Fruit fly (Drosophila melanogaster) whole organism, wandering third instar larva: ENCODE results near the gene CG11504.
A peak's percentile ranks its signal among the peaks of the same experiment; 100 is the strongest.

Source experiments
- Abd-B ChIP-seq: fragments of >200 bp; optimal IDR thresholded peaks from 2 replicates; lab custom pipeline; 2017; ENCODE audit warnings: missing biosample characterization, missing genetic modification characterization
- CG32264 ChIP-seq: fragments of 200-800 bp; sonication (Bioruptor generic); optimal IDR thresholded peaks from 2 replicates; lab custom pipeline; 2016; ENCODE audit warnings: missing biosample characterization, missing genetic modification characterization
- CG9705 ChIP-seq: fragments of 200-800 bp; sonication (Bioruptor generic); optimal IDR thresholded peaks from 2 replicates; lab custom pipeline; 2018; ENCODE audit warnings: missing biosample characterization, mild to moderate bottlenecking, missing genetic modification characterization
- CrebA ChIP-seq: fragments of 200-800 bp; sonication (Bioruptor generic); optimal IDR thresholded peaks from 2 replicates; lab custom pipeline; 2016; ENCODE audit warnings: missing biosample characterization, mild to moderate bottlenecking, missing genetic modification characterization, borderline replicate concordance
- Dfd ChIP-seq: fragments of >200 bp; optimal IDR thresholded peaks from 2 replicates; lab custom pipeline; 2017; ENCODE audit warnings: missing biosample characterization, missing genetic modification characterization
- Dif ChIP-seq: fragments of 200-275, 200-300 bp; sonication (Bioruptor generic); optimal IDR thresholded peaks from 2 replicates; lab custom pipeline; 2018; ENCODE audit warnings: missing biosample characterization, missing genetic modification characterization; ENCODE audit not compliant: partially characterized antibody
- GATAd ChIP-seq: sonication (Bioruptor generic); optimal IDR thresholded peaks from 2 replicates; lab custom pipeline; 2016; ENCODE audit warnings: missing biosample characterization, missing genetic modification characterization
- HLH106 ChIP-seq: fragments of 200-800 bp; optimal IDR thresholded peaks from 3 replicates; lab custom pipeline; 2019; ENCODE audit warnings: missing biosample characterization, mild to moderate bottlenecking, missing genetic modification characterization, moderate library complexity
- Hnf4 ChIP-seq: fragments of 200-800 bp; sonication (Bioruptor generic); optimal IDR thresholded peaks from 2 replicates; lab custom pipeline; 2016; ENCODE audit warnings: missing biosample characterization, mild to moderate bottlenecking, missing genetic modification characterization
- Hr78 ChIP-seq: fragments of >200 bp; optimal IDR thresholded peaks from 2 replicates; lab custom pipeline; 2017; ENCODE audit warnings: missing biosample characterization, missing genetic modification characterization
- Hr83 ChIP-seq: fragments of 200-300 bp; sonication (Bioruptor generic); optimal IDR thresholded peaks from 2 replicates; lab custom pipeline; 2016; ENCODE audit warnings: missing biosample characterization, mild to moderate bottlenecking, missing genetic modification characterization, moderate library complexity; ENCODE audit not compliant: poor library complexity, severe bottlenecking
- Jra ChIP-seq: sonication (Bioruptor generic); optimal IDR thresholded peaks from 2 replicates; lab custom pipeline; 2016; ENCODE audit warnings: missing biosample characterization, missing genetic modification characterization
- Mio ChIP-seq: sonication (Bioruptor generic); optimal IDR thresholded peaks from 2 replicates; lab custom pipeline; 2016; ENCODE audit warnings: missing biosample characterization, missing genetic modification characterization
- Myc ChIP-seq: fragments of >200 bp; optimal IDR thresholded peaks from 2 replicates; lab custom pipeline; 2017
- N ChIP-seq: fragments of >200 bp; optimal IDR thresholded peaks from 2 replicates; lab custom pipeline; 2018; ENCODE audit warnings: missing biosample characterization, missing external identifiers, missing genetic modification characterization
- OdsH ChIP-seq: fragments of 200-800 bp; sonication (Bioruptor generic); optimal IDR thresholded peaks from 2 replicates; lab custom pipeline; 2016; ENCODE audit warnings: missing biosample characterization, mild to moderate bottlenecking, missing genetic modification characterization
- Rel ChIP-seq, 2 experiments: fragments of 200-800 bp; sonication (Bioruptor generic) in 1 of 2; optimal IDR thresholded peaks; 2 replicates in 1 of 2; 3 replicates in 1 of 2; lab custom pipeline; 2016 to 2019; ENCODE audit warnings: mild to moderate bottlenecking in 2 of 2, missing biosample characterization in 2 of 2, missing genetic modification characterization in 2 of 2, moderate library complexity in 1 of 2
- Sp1 ChIP-seq: fragments of 200-800 bp; sonication (Bioruptor generic); optimal IDR thresholded peaks from 3 replicates; lab custom pipeline; 2019; ENCODE audit warnings: missing biosample characterization, mild to moderate bottlenecking, missing genetic modification characterization, moderate library complexity
- Vsx2 ChIP-seq: fragments of 200-300, 225-300 bp; sonication (Bioruptor generic); optimal IDR thresholded peaks from 2 replicates; lab custom pipeline; 2018; ENCODE audit warnings: missing biosample characterization, missing genetic modification characterization; ENCODE audit not compliant: partially characterized antibody
- br ChIP-seq: fragments of 200-800 bp; sonication (Bioruptor generic); optimal IDR thresholded peaks from 2 replicates; lab custom pipeline; 2016; ENCODE audit warnings: missing biosample characterization, missing genetic modification characterization
- brk ChIP-seq: fragments of 200-800 bp; sonication (Bioruptor generic); optimal IDR thresholded peaks from 2 replicates; lab custom pipeline; 2016; ENCODE audit warnings: missing biosample characterization, mild to moderate bottlenecking, missing genetic modification characterization
- dl ChIP-seq, 2 experiments: fragments of 175-275, 200-275 bp in 1 of 2; fragments of 200-275 bp in 1 of 2; sonication (Bioruptor generic); optimal IDR thresholded peaks; lab custom pipeline; 2018; ENCODE audit warnings: mild to moderate bottlenecking in 2 of 2, missing biosample characterization in 2 of 2, missing genetic modification characterization in 2 of 2, moderate library complexity in 2 of 2; ENCODE audit not compliant: partially characterized antibody in 2 of 2, insufficient read depth in 1 of 2
- dmrt93B ChIP-seq: fragments of 200-800 bp; sonication (Bioruptor generic); optimal IDR thresholded peaks from 2 replicates; lab custom pipeline; 2018; ENCODE audit warnings: missing biosample characterization, mild to moderate bottlenecking, missing genetic modification characterization
- dsf ChIP-seq: sonication (Bioruptor generic); optimal IDR thresholded peaks from 2 replicates; lab custom pipeline; 2016; ENCODE audit warnings: missing biosample characterization, missing genetic modification characterization, borderline replicate concordance
- ey ChIP-seq: fragments of 200-800 bp; sonication (Bioruptor generic); optimal IDR thresholded peaks from 2 replicates; lab custom pipeline; 2016; ENCODE audit warnings: missing biosample characterization, missing genetic modification characterization
- foxo ChIP-seq, 2 experiments: fragments of 200-800 bp; sonication (Bioruptor generic); optimal IDR thresholded peaks; 2 replicates in 1 of 2; 3 replicates in 1 of 2; lab custom pipeline; 2016 to 2017; ENCODE audit warnings: missing biosample characterization in 2 of 2, missing genetic modification characterization in 2 of 2
- fru ChIP-seq: fragments of 200-800 bp; sonication (Bioruptor generic); optimal IDR thresholded peaks from 3 replicates; lab custom pipeline; 2016; ENCODE audit warnings: missing biosample characterization, mild to moderate bottlenecking, missing genetic modification characterization
- h ChIP-seq: fragments of 200-800 bp; sonication (Bioruptor generic); optimal IDR thresholded peaks from 3 replicates; lab custom pipeline; 2016; ENCODE audit warnings: missing biosample characterization, mild to moderate bottlenecking, missing genetic modification characterization
- jim ChIP-seq: fragments of 175-275, 200-325 bp; sonication (Bioruptor generic); optimal IDR thresholded peaks from 2 replicates; lab custom pipeline; 2016; ENCODE audit warnings: missing biosample characterization, mild to moderate bottlenecking, missing genetic modification characterization
- lola ChIP-seq: fragments of >200 bp; optimal IDR thresholded peaks from 2 replicates; lab custom pipeline; 2017; ENCODE audit warnings: missing biosample characterization, missing genetic modification characterization
- pan ChIP-seq: fragments of >200 bp; optimal IDR thresholded peaks from 2 replicates; lab custom pipeline; 2017
- psq ChIP-seq: fragments of 200-800 bp; sonication (Bioruptor generic); optimal IDR thresholded peaks from 3 replicates; lab custom pipeline; 2017; ENCODE audit warnings: missing biosample characterization, mild to moderate bottlenecking, missing genetic modification characterization, moderate library complexity
- rgr ChIP-seq: fragments of 200-800 bp; sonication (Bioruptor generic); optimal IDR thresholded peaks from 3 replicates; lab custom pipeline; 2016; ENCODE audit warnings: missing biosample characterization, mild to moderate bottlenecking, missing genetic modification characterization
- sage ChIP-seq: fragments of 200-800 bp; sonication (Bioruptor generic); optimal IDR thresholded peaks from 2 replicates; lab custom pipeline; 2016; ENCODE audit warnings: missing biosample characterization, mild to moderate bottlenecking, missing genetic modification characterization
- sv ChIP-seq: fragments of 200-800 bp; sonication (Bioruptor generic); optimal IDR thresholded peaks from 3 replicates; lab custom pipeline; 2016; ENCODE audit warnings: missing biosample characterization, missing genetic modification characterization
- tai ChIP-seq: sonication (Bioruptor generic); optimal IDR thresholded peaks from 2 replicates; lab custom pipeline; 2016; ENCODE audit warnings: missing biosample characterization, missing genetic modification characterization
- usp ChIP-seq: fragments of >200 bp; optimal IDR thresholded peaks from 2 replicates; lab custom pipeline; 2017; ENCODE audit warnings: missing biosample characterization, missing genetic modification characterization
- woc ChIP-seq: sonication (Bioruptor generic); optimal IDR thresholded peaks from 2 replicates; lab custom pipeline; 2016; ENCODE audit warnings: missing biosample characterization, mild to moderate bottlenecking, missing genetic modification characterization

Gene CG11504

DNA sequence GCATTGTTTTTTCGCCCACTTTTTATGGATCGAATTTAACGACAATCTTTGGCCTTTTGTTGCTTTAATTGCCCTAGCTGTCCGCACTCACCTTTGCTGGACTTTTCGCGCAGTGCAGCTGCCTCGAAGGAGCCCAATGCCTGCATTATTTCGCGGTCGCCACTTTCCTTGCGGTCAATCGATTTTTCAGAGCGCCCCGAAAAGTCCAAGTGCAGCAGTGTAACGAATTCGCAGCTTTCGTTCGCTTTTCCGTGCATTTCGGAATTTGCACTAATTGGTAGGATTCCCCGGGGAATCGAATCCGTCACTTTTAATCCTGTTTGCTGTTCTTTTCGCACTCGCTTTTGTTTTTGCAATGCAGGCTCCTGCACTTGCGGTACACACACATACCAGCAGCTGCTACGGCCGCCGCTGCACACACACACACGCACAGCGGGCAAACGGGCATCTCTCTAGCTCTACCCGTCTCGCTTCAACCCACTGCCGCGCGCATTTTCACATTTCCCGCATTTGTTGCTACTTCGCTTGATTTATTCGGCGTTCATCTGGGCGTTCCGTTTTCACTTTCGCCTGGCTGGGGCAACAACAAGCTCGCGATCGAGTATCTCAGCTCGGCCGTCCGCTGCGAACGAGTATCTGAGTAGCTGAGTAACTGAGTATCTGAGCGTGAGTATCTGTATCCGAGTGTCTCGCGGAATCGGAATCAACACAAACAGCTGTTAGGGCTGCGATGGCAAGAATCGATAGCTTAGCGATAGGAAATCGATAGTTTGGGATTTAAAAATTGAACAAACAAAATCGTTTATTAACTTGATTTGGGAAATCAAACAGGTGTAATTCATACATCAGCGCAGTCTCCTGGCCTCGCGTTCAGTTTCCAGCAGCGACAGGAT lies 24.1 kb downstream of the CG11504 start, which contains the start of gene Mgat2:
TSS of gene Mgat2 (minus strand) at position 663 of the 893 bp plus-strand sequence.
- TF ChIP-seq CG9705 (GFP tag; lab: Kevin White, UChicago) (no peak), sv (GFP tag; lab: Kevin White, UChicago) (no peak), jim (GFP tag; lab: Kevin White, UChicago) (no peak), Mio (GFP tag; lab: Kevin White, UChicago) (no peak), Rel (GFP tag; optimal IDR thresholded peaks at IDR 0.05; lab: Kevin White, UChicago) (no peak), Rel (tag; optimal IDR thresholded peaks at IDR 0.05; lab: Kevin White, UChicago) (peak; percentile 70), Dif (GFP tag; lab: Kevin White, UChicago) (peak; percentile 81), dsf (GFP tag; lab: Kevin White, UChicago) (no peak), psq (GFP tag; lab: Kevin White, UChicago) (peak; percentile 11), OdsH (GFP tag; lab: Kevin White, UChicago) (no peak), tai (GFP tag; lab: Kevin White, UChicago) (no peak), Hr83 (no peak), Hnf4 (GFP tag; lab: Kevin White, UChicago) (no peak), Abd-B (GFP tag; lab: Kevin White, UChicago) (no peak), HLH106 (no peak), rgr (GFP tag; lab: Kevin White, UChicago) (no peak), sage (GFP tag; lab: Kevin White, UChicago) (no peak), ey (GFP tag; lab: Kevin White, UChicago) (no peak), pan (lab: Kevin White, UChicago) (no peak), Vsx2 (peak; percentile 26), Jra (GFP tag; lab: Kevin White, UChicago) (peak; percentile 59), CG32264 (GFP tag; lab: Kevin White, UChicago) (no peak), GATAd (GFP tag; lab: Kevin White, UChicago) (no peak), foxo (GFP tag; optimal IDR thresholded peaks at IDR 0.05; lab: Kevin White, UChicago) (no peak), brk (GFP tag; lab: Kevin White, UChicago) (no peak), br (GFP tag; lab: Kevin White, UChicago) (peak; percentile 19), Myc (lab: Kevin White, UChicago) (no peak), N (GFP tag; lab: Kevin White, UChicago) (no peak), h (GFP tag; lab: Kevin White, UChicago) (no peak), dmrt93B (GFP tag; lab: Kevin White, UChicago) (no peak), Hr78 (GFP tag; lab: Kevin White, UChicago) (no peak), lola (GFP tag; lab: Kevin White, UChicago) (no peak), fru (no peak), usp (GFP tag; lab: Kevin White, UChicago) (no peak), CrebA (no peak), Dfd (no peak), woc (GFP tag; lab: Kevin White, UChicago) (no peak), Sp1 (GFP tag; lab: Kevin White, UChicago) (peak; percentile 57), dl (GFP tag; optimal IDR thresholded peaks at IDR 0.05; lab: Kevin White, UChicago; ENCODE audit: insufficient read depth in 1 of 2, partially characterized antibody in 2 of 2) (peak in 1 of 2 experiments; percentile 41)

- no peak for TF ChIP-seq jim (GFP tag; lab: Kevin White, UChicago)
- TF ChIP-seq Myc (lab: Kevin White, UChicago) = peak; percentile 72
- TF ChIP-seq Hr78 (GFP tag; lab: Kevin White, UChicago) = peak; percentile 23
- TF ChIP-seq, all 38 proteins: peak for 2
Measured at dm6 chr3R:30022452-30023028, 24.8 kb downstream of the CG11504 start, which contains the start of the genes RpS28a and Axn. Gene RpS28a, minus strand, starts transcription at chr3R:30022648. Gene Axn, plus strand, starts transcription at chr3R:30022842.
